Worm (Caenorhabditis elegans): Measurements from ENCODE around the gene C07A9.12.
A peak's percentile ranks its signal among the peaks of the same experiment; 100 is the strongest.
"Not testable (repeated sequence)": the region's sequence is repeated elsewhere in the genome, so short reads cannot be mapped to it uniquely, and the experiment has no call there.

C07A9.12 gene

ce11 chrIII:9700114-9700690 is 27.1 kb downstream of the C07A9.12 start:
- TF ChIP-seq him-1 (tag; optimal IDR thresholded peaks at IDR 0.05): no peak
- TF ChIP-seq dao-5 (tag; optimal IDR thresholded peaks at IDR 0.05): no peak
- no peak for TF ChIP-seq W03F9.2 (tag; optimal IDR thresholded peaks at IDR 0.05)

- no peak for TF ChIP-seq dao-5 (tag; optimal IDR thresholded peaks at IDR 0.05)
These were observed 27.8 kb downstream of the C07A9.12 start, which contains the start of gene tlk-1 for ce11 chrIII:9699576-9699975. Gene tlk-1 (plus strand): TSS chrIII:9699876.

DNA sequence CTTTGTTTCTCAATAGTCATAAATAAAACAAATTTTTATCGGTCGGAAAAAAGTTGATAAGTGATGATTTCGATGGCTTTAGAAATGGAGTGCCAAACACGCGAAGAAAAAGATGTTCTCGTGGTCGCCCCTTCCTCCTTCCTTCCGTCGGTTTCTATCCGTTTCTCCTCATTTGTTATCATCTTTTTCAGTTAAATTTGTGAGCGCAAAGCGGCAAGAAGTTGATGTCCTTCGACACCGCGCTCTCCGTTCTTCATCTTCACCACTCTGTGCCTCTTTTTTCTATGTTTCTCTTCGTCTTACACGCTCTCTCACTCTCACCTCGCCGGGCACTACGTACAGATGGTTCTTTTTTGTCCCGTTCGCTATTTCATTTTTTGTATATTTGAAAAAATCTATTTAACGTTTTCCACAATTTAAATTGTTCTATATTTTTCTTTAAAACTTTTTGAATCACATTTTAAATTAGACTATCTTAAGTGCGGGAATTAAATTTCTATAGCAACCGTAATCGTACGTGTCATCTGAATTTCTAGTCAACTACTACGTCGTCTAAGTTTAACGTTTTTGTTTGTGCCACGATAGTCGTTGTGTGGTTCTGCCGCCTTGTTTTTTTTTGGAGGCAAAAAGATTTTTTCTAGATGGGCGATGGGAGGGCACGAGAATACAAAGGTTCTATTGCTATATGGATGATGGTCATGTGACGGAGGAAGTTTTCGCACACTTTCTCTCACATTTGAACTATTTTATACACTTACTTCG is 28.5 kb downstream of the C07A9.12 start:
- TF ChIP-seq W03F9.2 (tag; optimal IDR thresholded peaks at IDR 0.05): no peak
- TF ChIP-seq him-1 (tag; optimal IDR thresholded peaks at IDR 0.05): no peak
- TF ChIP-seq dao-5 (tag; optimal IDR thresholded peaks at IDR 0.05): no peak

DNA sequence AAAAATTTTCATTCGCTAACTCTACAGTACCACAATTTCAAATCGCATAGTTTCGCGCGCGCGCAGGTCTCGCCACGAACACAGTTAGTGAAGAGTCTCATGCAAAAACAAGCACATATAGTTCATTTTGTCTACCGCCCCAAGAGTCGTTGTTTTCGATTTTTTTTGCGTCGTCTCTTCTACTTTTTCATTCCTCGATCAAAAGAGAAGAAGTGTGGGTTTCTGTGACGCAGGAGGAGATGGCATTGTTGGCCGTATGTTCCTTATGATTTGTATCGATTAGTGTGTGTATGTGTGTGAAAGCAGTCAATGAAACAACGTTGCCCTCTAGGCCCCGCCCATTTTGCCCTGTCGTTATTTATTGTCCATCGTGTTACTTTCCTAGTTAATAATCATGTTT is 29.5 kb downstream of the C07A9.12 start:
- no peak for TF ChIP-seq him-1 (tag; optimal IDR thresholded peaks at IDR 0.05)
- TF ChIP-seq W03F9.2 (tag; optimal IDR thresholded peaks at IDR 0.05): no peak
- TF ChIP-seq dao-5 (tag; optimal IDR thresholded peaks at IDR 0.05): no peak

DNA sequence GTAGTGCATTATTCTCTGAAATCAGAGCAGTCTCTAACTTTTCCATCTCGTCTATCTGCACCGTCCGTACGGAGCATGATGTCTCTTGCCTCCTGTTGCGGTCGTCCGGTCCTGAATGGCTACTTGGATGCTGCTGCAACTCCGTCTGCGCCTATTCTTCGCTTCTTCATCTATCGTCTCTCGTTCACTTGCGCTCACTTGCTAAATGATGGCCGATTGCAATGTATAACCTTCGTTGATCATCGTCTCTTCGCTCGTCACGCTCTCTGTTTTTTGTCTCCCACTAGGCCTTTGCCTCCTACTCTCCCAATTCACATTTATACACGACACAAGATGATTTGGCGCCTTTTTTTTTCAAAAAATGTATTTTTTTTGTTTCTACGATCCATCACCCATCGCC is 30.0 kb downstream of the C07A9.12 start:
- TF ChIP-seq dao-5 (tag; optimal IDR thresholded peaks at IDR 0.05) (no peak), him-1 (tag; optimal IDR thresholded peaks at IDR 0.05) (peak; percentile 35), W03F9.2 (tag; optimal IDR thresholded peaks at IDR 0.05) (peak; percentile 14)

ce11 chrIII:9696417-9696816 is 30.9 kb downstream of the C07A9.12 start, which contains the start of gene bud-31:
Gene bud-31 (minus strand): TSS chrIII:9696517.
- no peak for TF ChIP-seq W03F9.2 (tag; optimal IDR thresholded peaks at IDR 0.05)

DNA sequence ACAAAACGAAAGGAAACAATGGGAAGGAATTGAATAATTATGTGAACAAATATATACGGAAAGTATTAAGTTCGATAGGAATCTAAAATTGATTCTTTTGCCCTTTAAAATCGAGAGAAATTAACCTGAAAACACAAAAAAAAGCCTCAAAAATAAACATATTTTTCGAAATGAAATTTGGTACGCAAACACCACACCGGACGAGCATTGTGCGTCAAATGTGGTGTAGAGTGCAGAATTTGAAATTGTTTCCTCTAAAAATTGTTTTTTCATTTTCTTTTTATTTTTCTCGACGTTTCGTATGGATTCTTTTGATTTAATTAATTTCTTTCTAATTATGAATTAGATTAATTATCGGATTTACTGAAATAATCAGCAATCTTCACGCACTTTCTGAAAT is 32.0 kb downstream of the C07A9.12 start:
- TF ChIP-seq him-1 (tag; optimal IDR thresholded peaks at IDR 0.05) (no peak), dao-5 (tag; optimal IDR thresholded peaks at IDR 0.05) (no peak), W03F9.2 (tag; optimal IDR thresholded peaks at IDR 0.05) (no peak)

DNA sequence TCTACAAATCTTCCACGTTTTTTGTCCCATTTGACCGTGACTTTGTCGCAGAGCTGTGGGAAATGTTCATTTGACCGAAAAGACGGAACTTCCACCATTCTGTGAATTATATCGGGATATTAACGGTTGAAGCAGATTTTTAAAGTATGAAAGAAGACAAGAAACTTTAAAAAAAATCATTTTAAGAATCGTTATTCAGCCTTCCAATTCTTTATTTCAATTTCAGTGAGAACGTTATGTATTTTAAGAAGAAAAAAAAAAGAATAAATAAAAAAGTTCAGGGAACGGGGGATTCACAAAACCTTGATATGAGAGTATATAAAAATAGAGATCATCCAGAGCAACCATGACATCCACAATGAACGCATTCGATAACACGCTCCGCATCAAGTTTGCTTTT is 32.9 kb downstream of the C07A9.12 start, which contains the start of gene set-3:
set-3 (minus strand) TSS at position 101 of the 400 bp plus-strand sequence.
- no peak for TF ChIP-seq dao-5 (tag; optimal IDR thresholded peaks at IDR 0.05)
- TF ChIP-seq him-1 (tag; optimal IDR thresholded peaks at IDR 0.05): no peak
- TF ChIP-seq W03F9.2 (tag; optimal IDR thresholded peaks at IDR 0.05): no peak

- TF ChIP-seq W03F9.2 (tag; optimal IDR thresholded peaks at IDR 0.05): no peak
- TF ChIP-seq him-1 (tag; optimal IDR thresholded peaks at IDR 0.05): no peak
- TF ChIP-seq dao-5 (tag; optimal IDR thresholded peaks at IDR 0.05): no peak
These were observed 37.3 kb downstream of the C07A9.12 start, which contains the start of gene best-5 for ce11 chrIII:9690044-9690443. Gene best-5 (minus strand): TSS chrIII:9690253.

ce11 chrIII:9689377-9689776 is 38.0 kb downstream of the C07A9.12 start:
- TF ChIP-seq dao-5 (tag; optimal IDR thresholded peaks at IDR 0.05): no peak
- TF ChIP-seq him-1 (tag; optimal IDR thresholded peaks at IDR 0.05): no peak
- no peak for TF ChIP-seq W03F9.2 (tag; optimal IDR thresholded peaks at IDR 0.05)

- TF ChIP-seq W03F9.2 (tag; optimal IDR thresholded peaks at IDR 0.05): no peak
- TF ChIP-seq him-1 (tag; optimal IDR thresholded peaks at IDR 0.05): no peak
- TF ChIP-seq dao-5 (tag; optimal IDR thresholded peaks at IDR 0.05): no peak
These were observed 41.4 kb downstream of the C07A9.12 start, which contains the start of gene C07A9.10 for ce11 chrIII:9685959-9686358. Gene C07A9.10 (minus strand): TSS chrIII:9686059.

DNA sequence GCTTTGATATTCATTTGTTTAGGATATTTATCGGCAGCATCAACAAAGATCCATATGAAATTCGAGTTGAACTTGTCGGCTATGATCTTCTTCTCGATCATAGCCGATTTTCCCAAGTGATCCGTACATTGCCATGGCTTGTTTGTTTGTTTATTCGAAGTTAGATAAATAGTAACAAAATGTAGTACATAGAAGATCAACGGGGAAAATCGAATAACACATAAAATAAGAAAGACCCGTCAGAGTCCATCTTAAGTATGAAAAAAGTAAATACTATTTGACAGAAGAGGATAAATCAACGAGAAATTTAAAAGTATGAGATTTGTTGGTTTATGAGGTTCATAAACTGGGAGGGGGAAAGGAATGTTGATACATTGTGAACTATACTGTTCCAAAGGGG is 44.6 kb downstream of the C07A9.12 start, which contains the start of gene C07A9.5:
C07A9.5 (minus strand) TSS at position 101 of the 400 bp plus-strand sequence.
- TF ChIP-seq dao-5, him-1, W03F9.2 (tag; optimal IDR thresholded peaks at IDR 0.05): not testable (repeated sequence)

DNA sequence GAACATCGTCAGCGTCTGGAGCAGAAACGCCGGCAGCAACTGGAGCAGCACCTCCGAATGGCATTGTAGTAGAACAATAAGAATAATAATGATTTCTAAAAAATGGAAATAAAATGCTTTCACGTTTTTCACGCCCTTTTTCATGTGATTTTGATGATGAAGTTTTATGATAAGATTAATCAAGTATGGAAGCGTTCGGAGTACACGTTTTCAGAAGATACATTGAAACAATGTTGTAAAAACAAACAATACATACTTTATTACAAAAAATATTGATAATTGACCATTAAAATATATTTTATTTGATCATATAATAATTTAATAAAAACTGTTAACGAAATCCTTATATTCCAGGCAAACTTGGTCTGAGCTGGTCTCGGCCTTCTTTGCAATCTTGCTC is 46.1 kb downstream of the C07A9.12 start, which contains the start of gene C07A9.13:
C07A9.13 (minus strand) TSS at position 101 of the 400 bp plus-strand sequence.
- TF ChIP-seq him-1, W03F9.2, dao-5 (tag; optimal IDR thresholded peaks at IDR 0.05): not testable (repeated sequence)

DNA sequence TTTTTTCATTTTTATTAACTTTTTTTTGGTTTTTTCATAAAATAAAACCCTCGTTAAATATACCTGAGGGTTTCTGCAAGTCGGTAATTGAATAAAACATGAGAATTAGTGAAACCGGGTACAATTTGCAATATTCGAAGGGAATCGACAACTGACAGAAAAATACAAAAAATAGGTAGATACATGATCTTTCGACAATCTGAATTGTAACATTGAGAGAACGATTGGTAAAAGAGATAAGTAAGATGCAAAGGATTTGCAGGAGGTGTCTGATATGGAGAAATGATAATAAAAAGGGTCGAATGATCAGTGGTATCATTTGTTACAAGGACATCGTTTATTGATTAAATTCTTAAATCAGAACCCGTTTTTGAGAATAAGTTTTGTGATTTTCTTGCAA is 48.5 kb downstream of the C07A9.12 start, which contains the start of gene ugt-60:
ugt-60 (minus strand) TSS at position 233 of the 400 bp plus-strand sequence.
- TF ChIP-seq him-1 (tag; optimal IDR thresholded peaks at IDR 0.05): no peak
- TF ChIP-seq W03F9.2 (tag; optimal IDR thresholded peaks at IDR 0.05): no peak
- TF ChIP-seq dao-5 (tag; optimal IDR thresholded peaks at IDR 0.05): no peak
